Worm (Caenorhabditis elegans): ENCODE measurements around the gene B0198.3.

DNA sequence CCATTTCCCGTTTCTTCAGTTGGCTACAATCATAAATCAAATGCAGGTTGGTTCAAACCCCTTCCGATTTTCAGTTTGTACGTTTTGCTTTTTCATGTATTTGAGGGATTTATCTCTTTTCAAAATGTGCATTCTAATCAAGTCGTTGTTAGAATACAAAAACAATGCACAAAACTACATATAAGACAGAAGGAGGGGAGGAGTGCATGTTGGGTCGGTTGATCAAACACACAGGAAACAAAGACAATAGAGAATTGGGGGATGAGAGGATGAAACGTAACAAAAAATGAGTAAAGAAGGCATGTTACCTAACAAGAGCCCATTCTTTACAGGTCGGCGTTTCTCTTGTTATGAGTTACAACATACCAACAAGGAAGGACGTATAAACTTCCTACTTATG is 41.1 kb upstream of the B0198.3 start:
- TF ChIP-seq snpc-4 (tag; optimal IDR thresholded peaks at IDR 0.05) (no peak), egl-27 (tag; optimal IDR thresholded peaks at IDR 0.05) (no peak), nhr-25 (tag; optimal IDR thresholded peaks at IDR 0.05) (no peak), elt-3 (tag; optimal IDR thresholded peaks at IDR 0.05) (no peak), zag-1 (tag; optimal IDR thresholded peaks at IDR 0.05) (no peak), R02D3.7 (tag; optimal IDR thresholded peaks at IDR 0.05) (no peak), unc-62 (GFP tag; optimal IDR thresholded peaks at IDR 0.05) (no peak), unc-39 (tag; optimal IDR thresholded peaks at IDR 0.05) (no peak), fos-1 (tag; optimal IDR thresholded peaks at IDR 0.05) (no peak), lsy-2 (tag; optimal IDR thresholded peaks at IDR 0.05) (no peak), ama-1 (optimal IDR thresholded peaks at IDR 0.05) (no peak), nhr-12 (tag; optimal IDR thresholded peaks at IDR 0.05) (no peak), blmp-1 (tag; optimal IDR thresholded peaks at IDR 0.05; ENCODE audit: insufficient read depth) (no peak)
